Worm (Caenorhabditis elegans): ENCODE data around the gene gcy-1.

Gene gcy-1

ce11 chrII:9487337-9487950, 29.3 kb downstream of the gcy-1 start, which contains the start of gene T19H5.4:
T19H5.4 (minus strand) TSS chrII:9487387.
- TF ChIP-seq tbx-37 (GFP tag; conservative IDR thresholded peaks at IDR 0.05) (no peak), hnd-1 (tag; optimal IDR thresholded peaks at IDR 0.05) (no peak), ceh-36 (tag; optimal IDR thresholded peaks at IDR 0.05) (no peak)

ce11 chrII:9485081-9485730, 31.5 kb downstream of the gcy-1 start:
- TF ChIP-seq sea-1 (GFP tag; conservative IDR thresholded peaks at IDR 0.05) (no peak), flt-1 (GFP tag; IDR thresholded peaks at IDR 0.05) (no peak), pes-1 (GFP tag; IDR thresholded peaks at IDR 0.05) (no peak), scrt-1 (GFP tag; IDR thresholded peaks at IDR 0.05) (no peak), tbx-11 (GFP tag; IDR thresholded peaks at IDR 0.05) (no peak), B0310.2 (tag; optimal IDR thresholded peaks at IDR 0.05) (no peak), ama-1 (optimal IDR thresholded peaks at IDR 0.05) (no peak), ceh-13 (GFP tag; optimal IDR thresholded peaks at IDR 0.05) (no peak), tra-4 (tag; optimal IDR thresholded peaks at IDR 0.05) (no peak), hmg-4 (GFP tag; optimal IDR thresholded peaks at IDR 0.05) (no peak), aly-1 (tag; optimal IDR thresholded peaks at IDR 0.05) (no peak), ets-7 (tag; optimal IDR thresholded peaks at IDR 0.05) (no peak), ceh-36 (tag; optimal IDR thresholded peaks at IDR 0.05) (no peak), F13C5.2 (tag; optimal IDR thresholded peaks at IDR 0.05) (no peak), tbx-37 (GFP tag; conservative IDR thresholded peaks at IDR 0.05) (no peak), hmbx-1 (tag; optimal IDR thresholded peaks at IDR 0.05) (no peak), hnd-1 (tag; optimal IDR thresholded peaks at IDR 0.05) (no peak)

ce11 chrII:9483342-9483741, 33.4 kb downstream of the gcy-1 start:
- TF ChIP-seq scrt-1 (GFP tag; IDR thresholded peaks at IDR 0.05) (no peak), hnd-1 (tag; optimal IDR thresholded peaks at IDR 0.05) (no peak), hmbx-1 (tag; optimal IDR thresholded peaks at IDR 0.05) (no peak), ama-1 (optimal IDR thresholded peaks at IDR 0.05) (no peak), hmg-4 (GFP tag; optimal IDR thresholded peaks at IDR 0.05) (no peak), tbx-11 (GFP tag; IDR thresholded peaks at IDR 0.05) (no peak), B0310.2 (tag; optimal IDR thresholded peaks at IDR 0.05) (no peak), flt-1 (GFP tag; IDR thresholded peaks at IDR 0.05) (no peak), ceh-36 (tag; optimal IDR thresholded peaks at IDR 0.05) (no peak), tra-4 (tag; optimal IDR thresholded peaks at IDR 0.05) (no peak), tbx-37 (GFP tag; conservative IDR thresholded peaks at IDR 0.05) (no peak), F13C5.2 (tag; optimal IDR thresholded peaks at IDR 0.05) (no peak), aly-1 (tag; optimal IDR thresholded peaks at IDR 0.05) (no peak), ceh-13 (GFP tag; optimal IDR thresholded peaks at IDR 0.05) (no peak), pes-1 (GFP tag; IDR thresholded peaks at IDR 0.05) (no peak), sea-1 (GFP tag; conservative IDR thresholded peaks at IDR 0.05) (no peak), ets-7 (tag; optimal IDR thresholded peaks at IDR 0.05) (no peak)

- TF ChIP-seq pes-1 (GFP tag; IDR thresholded peaks at IDR 0.05) (no peak), hmbx-1 (tag; optimal IDR thresholded peaks at IDR 0.05) (no peak), ets-7 (tag; optimal IDR thresholded peaks at IDR 0.05) (no peak), ceh-13 (GFP tag; optimal IDR thresholded peaks at IDR 0.05) (no peak), tra-4 (tag; optimal IDR thresholded peaks at IDR 0.05) (no peak), ceh-36 (tag; optimal IDR thresholded peaks at IDR 0.05) (no peak), F13C5.2 (tag; optimal IDR thresholded peaks at IDR 0.05) (no peak), scrt-1 (GFP tag; IDR thresholded peaks at IDR 0.05) (no peak), hnd-1 (tag; optimal IDR thresholded peaks at IDR 0.05) (no peak), flt-1 (GFP tag; IDR thresholded peaks at IDR 0.05) (no peak), hmg-4 (GFP tag; optimal IDR thresholded peaks at IDR 0.05) (no peak), sea-1 (GFP tag; conservative IDR thresholded peaks at IDR 0.05) (no peak)
Observed at ce11 chrII:9482529-9482928, 34.2 kb downstream of the gcy-1 start.

ce11 chrII:9481427-9481826, 35.3 kb downstream of the gcy-1 start:
- TF ChIP-seq ets-7 (tag; optimal IDR thresholded peaks at IDR 0.05) (no peak), hmbx-1 (tag; optimal IDR thresholded peaks at IDR 0.05) (no peak), pes-1 (GFP tag; IDR thresholded peaks at IDR 0.05) (no peak), ceh-13 (GFP tag; optimal IDR thresholded peaks at IDR 0.05) (no peak), F13C5.2 (tag; optimal IDR thresholded peaks at IDR 0.05) (no peak), tra-4 (tag; optimal IDR thresholded peaks at IDR 0.05) (no peak), flt-1 (GFP tag; IDR thresholded peaks at IDR 0.05) (no peak), B0310.2 (tag; optimal IDR thresholded peaks at IDR 0.05) (no peak), tbx-37 (GFP tag; conservative IDR thresholded peaks at IDR 0.05) (no peak), ceh-36 (tag; optimal IDR thresholded peaks at IDR 0.05) (no peak), hmg-4 (GFP tag; optimal IDR thresholded peaks at IDR 0.05) (no peak), aly-1 (tag; optimal IDR thresholded peaks at IDR 0.05) (no peak)

- TF ChIP-seq hnd-1 (tag; optimal IDR thresholded peaks at IDR 0.05) (no peak), ceh-36 (tag; optimal IDR thresholded peaks at IDR 0.05) (no peak)
Observed at ce11 chrII:9480006-9480405, 36.7 kb downstream of the gcy-1 start, which contains the start of gene T19H5.7. T19H5.7 (minus strand) TSS chrII:9480106.

- TF ChIP-seq ets-7 (tag; optimal IDR thresholded peaks at IDR 0.05) (no peak), scrt-1 (GFP tag; IDR thresholded peaks at IDR 0.05) (no peak), hmbx-1 (tag; optimal IDR thresholded peaks at IDR 0.05) (no peak), ceh-36 (tag; optimal IDR thresholded peaks at IDR 0.05) (no peak), tra-4 (tag; optimal IDR thresholded peaks at IDR 0.05) (no peak), aly-1 (tag; optimal IDR thresholded peaks at IDR 0.05) (no peak), hnd-1 (tag; optimal IDR thresholded peaks at IDR 0.05) (no peak), flt-1 (GFP tag; IDR thresholded peaks at IDR 0.05) (no peak), ama-1 (optimal IDR thresholded peaks at IDR 0.05) (no peak), hmg-4 (GFP tag; optimal IDR thresholded peaks at IDR 0.05) (no peak), tbx-37 (GFP tag; conservative IDR thresholded peaks at IDR 0.05) (no peak), F13C5.2 (tag; optimal IDR thresholded peaks at IDR 0.05) (no peak), pes-1 (GFP tag; IDR thresholded peaks at IDR 0.05) (no peak), B0310.2 (tag; optimal IDR thresholded peaks at IDR 0.05) (no peak), sea-1 (GFP tag; conservative IDR thresholded peaks at IDR 0.05) (no peak), ceh-13 (GFP tag; optimal IDR thresholded peaks at IDR 0.05) (no peak), tbx-11 (GFP tag; IDR thresholded peaks at IDR 0.05) (no peak)
Observed at ce11 chrII:9477567-9477966, 39.2 kb downstream of the gcy-1 start, which contains the start of gene chil-27. chil-27 (plus strand) TSS chrII:9477867.

Data from whole organism, early embryonic.